Fruit fly (Drosophila melanogaster): Measurements from ENCODE around the gene CG5447.

CG5447 gene

DNA sequence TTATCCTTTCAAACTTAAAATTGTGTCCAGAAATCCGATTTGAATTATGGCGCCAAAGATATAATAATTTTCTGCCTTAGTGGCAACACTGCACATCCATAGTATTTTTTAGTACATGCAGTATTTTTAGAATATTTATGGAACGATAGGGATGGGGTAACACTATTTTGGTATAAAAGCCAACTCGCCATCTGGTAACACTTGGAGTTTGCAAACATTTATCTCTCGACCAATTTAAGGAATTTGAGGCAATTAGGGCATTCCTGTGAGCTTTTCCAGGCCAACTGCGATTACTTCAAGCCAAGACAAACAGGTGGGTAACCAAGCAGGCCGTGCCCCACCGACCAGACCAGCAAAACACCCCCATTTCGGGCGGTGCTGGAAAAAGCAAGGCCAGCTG lies at the start of gene CG5447:
Gene CG5447 (plus strand): TSS at position 190 of the 400 bp plus-strand sequence.
- TF ChIP-seq CG8478 (optimal IDR thresholded peaks at IDR 0.05) = no peak
- no peak for TF ChIP-seq CTCF (optimal IDR thresholded peaks at IDR 0.05)

DNA sequence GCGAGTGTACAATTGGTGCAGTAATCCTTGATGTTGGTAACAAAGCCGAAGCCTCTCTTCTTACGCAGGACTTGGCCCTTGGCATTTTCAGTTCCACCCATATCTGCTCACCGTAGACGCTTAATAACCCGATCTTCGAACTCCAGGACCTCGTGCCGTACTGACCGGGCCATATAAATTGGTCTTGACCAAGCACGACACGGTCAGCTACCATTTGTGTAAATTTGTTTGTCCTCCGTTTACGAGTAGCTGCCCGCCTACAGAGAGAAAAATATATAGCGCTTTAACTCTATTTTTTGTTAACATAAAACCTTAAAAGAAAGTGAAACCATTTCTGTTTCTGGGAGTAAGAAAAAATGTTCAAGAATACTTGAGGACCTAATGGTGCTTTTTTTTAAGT lies 48.8 kb upstream of the CG5447 start, which contains the start of gene ppk15:
Gene ppk15 (minus strand): TSS at position 101 of the 400 bp plus-strand sequence.
- TF ChIP-seq CG8478 (optimal IDR thresholded peaks at IDR 0.05) = no peak
- TF ChIP-seq CTCF (optimal IDR thresholded peaks at IDR 0.05) = no peak

- TF ChIP-seq CTCF (optimal IDR thresholded peaks at IDR 0.05) = no peak
- TF ChIP-seq CG8478 (optimal IDR thresholded peaks at IDR 0.05) = no peak
Observed at dm6 chr3R:26409780-26410179, 42.6 kb upstream of the CG5447 start.

DNA sequence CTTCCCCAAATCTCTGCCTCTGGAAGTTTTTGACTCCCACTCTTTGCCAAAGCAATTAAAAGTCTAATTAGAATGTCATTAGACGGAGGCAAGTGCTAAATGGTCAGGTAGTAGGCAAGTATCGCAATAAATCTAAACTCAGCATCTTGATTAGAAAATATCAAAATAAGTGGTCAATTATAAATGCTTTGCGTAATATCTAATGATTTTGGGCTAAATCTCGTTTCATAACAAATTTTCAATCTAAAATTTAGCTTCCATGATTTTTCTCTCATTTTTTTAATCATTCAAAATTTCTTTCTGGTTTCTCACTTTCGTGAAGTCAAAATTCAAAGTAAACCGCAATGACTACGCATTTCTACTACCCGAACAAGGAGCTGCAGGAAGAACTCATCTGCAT lies 38.5 kb upstream of the CG5447 start, which contains the start of gene Ald2:
Gene Ald2 (plus strand): TSS at position 301 of the 400 bp plus-strand sequence.
- TF ChIP-seq CTCF (optimal IDR thresholded peaks at IDR 0.05) (no peak), CG8478 (optimal IDR thresholded peaks at IDR 0.05) (no peak)

DNA sequence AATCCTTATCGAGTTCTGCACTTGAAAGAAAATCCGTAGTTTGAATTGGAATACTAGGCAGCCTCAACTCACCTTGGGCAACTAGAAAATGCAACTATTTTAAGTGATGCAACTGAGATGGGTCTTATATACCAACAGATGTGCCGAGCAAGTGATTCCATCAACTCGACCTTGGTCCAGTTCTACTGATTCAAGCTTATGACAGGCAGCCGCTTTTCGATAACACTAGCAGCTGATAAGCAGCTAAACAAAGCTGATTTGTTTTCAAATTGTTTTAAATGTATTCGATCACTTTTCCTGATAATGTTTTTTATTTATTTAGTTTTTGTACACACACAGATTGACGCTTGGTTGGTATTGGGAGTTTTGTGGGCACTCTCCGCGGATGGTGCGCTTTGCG lies 27.3 kb upstream of the CG5447 start, which contains the start of gene CG6503:
Gene CG6503 (minus strand): TSS at position 101 of the 400 bp plus-strand sequence.
- TF ChIP-seq CG8478 (optimal IDR thresholded peaks at IDR 0.05) (no peak), CTCF (optimal IDR thresholded peaks at IDR 0.05) (no peak)

DNA sequence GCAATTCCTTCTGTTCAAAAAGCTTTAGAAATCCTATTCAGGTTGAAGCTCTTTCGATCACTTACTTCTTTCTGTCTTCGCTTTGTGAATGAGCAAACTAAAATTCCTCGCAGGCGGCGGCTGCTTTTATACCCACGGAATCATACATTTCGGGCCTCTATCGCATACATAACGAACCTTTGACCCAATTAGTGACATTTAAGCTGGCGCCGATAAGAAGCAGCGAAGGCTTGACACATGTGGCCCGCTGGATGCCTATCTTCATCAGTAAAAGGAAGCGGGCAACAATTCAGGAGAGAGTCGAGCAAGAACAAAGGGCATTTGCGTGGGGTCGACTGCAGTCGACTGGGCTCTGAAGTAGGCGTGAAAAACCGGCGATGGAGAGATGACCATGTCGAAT lies 26.7 kb upstream of the CG5447 start, which contains the start of gene CG34291:
Gene CG34291 (minus strand): TSS at position 101 of the 400 bp plus-strand sequence.
- no peak for TF ChIP-seq CTCF (optimal IDR thresholded peaks at IDR 0.05)
- no peak for TF ChIP-seq CG8478 (optimal IDR thresholded peaks at IDR 0.05)

DNA sequence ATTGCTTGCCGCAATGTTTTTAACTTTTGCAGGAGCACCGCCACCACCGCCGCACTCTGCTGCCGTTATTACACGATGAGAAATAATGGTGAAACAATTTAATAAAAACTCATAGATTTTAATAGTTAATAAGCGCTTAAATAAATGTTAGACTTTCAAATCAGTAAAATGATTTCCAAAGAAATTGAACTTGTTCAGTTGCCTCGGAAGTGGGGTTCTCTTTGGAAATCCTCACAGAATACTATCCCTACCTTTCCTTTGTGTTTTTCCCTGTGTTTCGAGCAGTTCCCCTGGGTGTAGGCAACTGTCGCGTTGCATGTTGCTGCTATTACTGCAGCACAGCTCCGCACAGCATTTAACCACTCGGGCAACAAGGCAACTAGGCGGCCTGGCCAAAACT lies 24.1 kb upstream of the CG5447 start:
- TF ChIP-seq CTCF (optimal IDR thresholded peaks at IDR 0.05) (no peak), CG8478 (optimal IDR thresholded peaks at IDR 0.05) (no peak)

DNA sequence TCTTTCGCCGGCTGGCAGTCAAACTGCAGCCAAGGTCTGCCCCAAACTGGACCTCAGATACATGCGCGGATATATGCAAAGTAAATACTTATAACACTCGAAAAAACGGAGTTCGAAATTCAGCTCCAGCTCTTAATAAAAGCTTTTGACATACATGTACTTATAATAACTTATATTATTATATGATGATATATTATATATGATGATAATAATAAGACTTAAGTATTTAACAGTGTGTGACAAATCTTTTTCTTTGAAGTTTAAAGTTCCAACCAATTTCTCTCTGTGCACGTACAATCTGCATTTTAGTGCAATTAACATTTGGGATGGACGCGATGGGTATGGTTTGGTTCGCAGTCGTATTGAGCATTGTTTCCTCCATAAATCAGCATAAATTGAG lies 22.7 kb upstream of the CG5447 start:
- no peak for TF ChIP-seq CG8478 (optimal IDR thresholded peaks at IDR 0.05)

dm6 chr3R:26432526-26432925 lies 19.8 kb upstream of the CG5447 start:
- TF ChIP-seq CTCF (optimal IDR thresholded peaks at IDR 0.05) = peak; percentile 72 to 78
- no peak for TF ChIP-seq CG8478 (optimal IDR thresholded peaks at IDR 0.05)

DNA sequence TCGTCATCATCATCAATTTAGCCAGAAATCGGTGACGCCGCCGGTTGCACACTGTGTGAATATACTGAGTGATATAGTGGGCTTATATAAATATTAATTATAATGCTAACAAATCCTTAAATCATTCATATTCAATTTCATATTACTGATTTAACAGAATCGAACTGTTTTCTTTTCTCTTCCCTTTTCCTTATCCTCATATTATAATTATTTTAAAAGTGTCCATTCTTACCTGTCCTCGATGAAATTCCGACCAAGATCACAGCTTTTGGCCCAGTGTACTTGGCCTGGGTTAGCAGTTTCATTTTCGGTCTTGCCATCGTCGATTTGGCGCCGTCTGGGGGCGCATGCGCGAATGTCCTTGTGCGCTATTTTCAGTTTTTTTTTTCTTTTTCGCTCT lies 19.4 kb upstream of the CG5447 start:
- TF ChIP-seq CTCF (optimal IDR thresholded peaks at IDR 0.05) (no peak), CG8478 (optimal IDR thresholded peaks at IDR 0.05) (no peak)

DNA sequence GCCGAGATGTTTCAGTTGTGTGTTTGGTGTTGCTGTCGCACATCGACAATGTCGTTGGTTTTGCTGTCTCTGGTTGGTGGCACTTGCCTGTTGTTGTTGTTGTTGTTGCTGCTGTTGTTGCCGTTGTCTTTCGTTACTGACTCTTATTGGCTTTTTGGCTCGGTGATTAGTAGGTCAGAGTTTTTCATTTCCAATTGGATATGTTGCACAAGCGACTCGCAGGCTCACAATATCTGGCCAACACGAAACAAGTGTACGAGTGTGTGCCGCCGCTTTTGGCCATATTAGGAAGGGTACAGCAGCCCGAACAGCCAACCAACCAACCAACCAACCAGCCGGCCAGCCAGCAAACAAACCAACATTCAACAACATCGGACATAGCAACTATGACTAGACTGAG lies 18.6 kb upstream of the CG5447 start:
- TF ChIP-seq CTCF (optimal IDR thresholded peaks at IDR 0.05) (no peak), CG8478 (optimal IDR thresholded peaks at IDR 0.05) (no peak)

DNA sequence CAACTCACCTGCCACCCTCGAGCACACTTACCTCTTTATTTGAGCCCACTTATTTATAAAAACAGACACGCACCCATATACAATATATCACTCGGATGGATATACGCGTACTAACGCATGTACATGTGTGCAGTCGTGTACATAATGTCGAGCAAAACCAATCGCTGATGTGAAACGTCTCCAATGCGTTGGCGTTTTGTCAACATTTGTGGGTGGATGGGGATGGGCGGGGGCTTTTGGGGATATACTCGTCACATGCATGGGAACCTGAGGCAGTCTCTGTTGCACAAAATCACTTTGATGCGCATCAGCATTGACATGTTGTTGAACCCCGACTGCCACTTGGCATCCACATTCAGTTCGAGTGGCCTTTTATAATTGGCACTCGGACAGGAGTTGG lies 16.3 kb upstream of the CG5447 start:
- no peak for TF ChIP-seq CTCF (optimal IDR thresholded peaks at IDR 0.05)
- TF ChIP-seq CG8478 (optimal IDR thresholded peaks at IDR 0.05) = no peak

DNA sequence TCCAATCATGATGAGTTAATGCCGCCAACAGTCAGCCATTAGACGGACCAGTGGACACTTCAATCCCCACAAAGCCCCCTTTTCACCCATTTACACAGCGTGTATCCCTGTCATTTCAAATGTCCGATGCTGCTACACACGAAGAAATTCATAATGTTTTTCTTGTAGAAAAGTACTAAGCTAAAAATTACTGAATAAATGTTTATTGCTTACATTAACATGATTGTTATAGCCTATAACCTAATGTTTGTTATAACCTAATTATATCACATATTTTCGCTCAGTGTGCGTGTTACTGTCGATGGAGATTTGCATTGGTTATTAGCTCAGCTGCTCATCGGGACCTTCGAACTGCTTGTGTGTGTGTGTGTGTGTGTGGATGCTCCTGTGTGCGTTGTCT lies 15.8 kb upstream of the CG5447 start:
- TF ChIP-seq CTCF (optimal IDR thresholded peaks at IDR 0.05) (no peak), CG8478 (optimal IDR thresholded peaks at IDR 0.05) (no peak)

- TF ChIP-seq CG8478 (optimal IDR thresholded peaks at IDR 0.05) = no peak
- no peak for TF ChIP-seq CTCF (optimal IDR thresholded peaks at IDR 0.05)
Observed at dm6 chr3R:26440455-26441196, 11.7 kb upstream of the CG5447 start, which contains the start of gene tx. Gene tx, plus strand, starts transcription at chr3R:26440778.

DNA sequence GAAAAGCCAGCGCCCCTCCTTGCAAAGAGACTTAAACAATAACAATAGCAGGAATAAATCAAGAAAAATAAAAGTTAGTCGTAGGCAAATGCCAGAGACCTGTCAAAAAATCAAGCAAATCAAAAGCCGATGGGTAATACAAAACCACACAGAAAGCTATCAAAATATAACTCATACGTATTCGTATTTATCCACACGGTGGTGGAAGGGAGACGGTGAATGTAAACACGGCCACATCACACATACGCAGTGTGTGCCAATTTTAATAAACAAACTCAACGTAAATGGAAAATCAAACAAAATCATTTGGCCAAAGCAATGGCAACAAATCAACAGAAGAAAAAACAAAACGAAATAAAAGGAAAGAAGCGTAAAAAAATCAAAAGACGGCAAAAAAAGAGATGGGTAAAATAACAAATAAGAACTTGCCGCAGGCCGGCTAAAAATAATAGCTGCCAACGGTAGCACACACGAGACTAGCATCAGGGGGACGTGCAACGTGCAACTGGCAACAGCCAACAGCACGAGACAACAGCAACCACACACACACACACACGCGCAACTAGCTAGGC lies 9.6 kb upstream of the CG5447 start:
- no peak for TF ChIP-seq CTCF (optimal IDR thresholded peaks at IDR 0.05)
- TF ChIP-seq CG8478 (optimal IDR thresholded peaks at IDR 0.05) = no peak

DNA sequence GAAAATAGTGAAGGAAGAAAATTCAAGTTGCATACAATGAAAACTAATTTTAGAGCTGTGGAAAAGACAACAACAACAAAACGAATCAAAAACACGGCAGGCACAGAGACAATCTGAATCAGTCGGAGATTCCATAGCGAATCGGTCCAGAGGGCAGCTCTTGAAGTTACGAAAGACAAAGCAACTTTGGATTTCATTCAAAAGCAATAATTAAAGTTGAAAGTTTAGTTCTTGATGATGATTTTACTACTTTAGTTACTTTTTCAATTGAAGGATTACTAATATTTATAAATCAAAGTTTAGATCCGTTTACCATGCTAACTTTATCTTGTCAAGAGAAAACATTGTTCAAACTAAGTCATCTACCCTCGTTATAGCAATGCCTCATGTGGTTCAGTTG lies 9.0 kb upstream of the CG5447 start:
- TF ChIP-seq CG8478 (optimal IDR thresholded peaks at IDR 0.05) = no peak
- no peak for TF ChIP-seq CTCF (optimal IDR thresholded peaks at IDR 0.05)
